Worm (Caenorhabditis elegans) whole organism, L4/young adult: ENCODE results near the gene F53B3.3.

Source experiments
- W03F9.2 ChIP-seq: fragments of 150-350 bp; optimal IDR thresholded peaks from 2 replicates; lab custom pipeline; 2014; ENCODE audit warnings: missing biosample characterization, missing genetic modification characterization
- dao-5 ChIP-seq: sonication (generic microtip); optimal IDR thresholded peaks from 2 replicates; lab custom pipeline; 2016; ENCODE audit warnings: missing genotype, missing genetic modification characterization, moderate library complexity, missing compliant biosample characterization
- him-1 ChIP-seq: sonication (generic microtip); optimal IDR thresholded peaks from 2 replicates; lab custom pipeline; 2016; ENCODE audit warnings: missing genotype, missing genetic modification reagents, missing genetic modification characterization, missing compliant biosample characterization

DNA sequence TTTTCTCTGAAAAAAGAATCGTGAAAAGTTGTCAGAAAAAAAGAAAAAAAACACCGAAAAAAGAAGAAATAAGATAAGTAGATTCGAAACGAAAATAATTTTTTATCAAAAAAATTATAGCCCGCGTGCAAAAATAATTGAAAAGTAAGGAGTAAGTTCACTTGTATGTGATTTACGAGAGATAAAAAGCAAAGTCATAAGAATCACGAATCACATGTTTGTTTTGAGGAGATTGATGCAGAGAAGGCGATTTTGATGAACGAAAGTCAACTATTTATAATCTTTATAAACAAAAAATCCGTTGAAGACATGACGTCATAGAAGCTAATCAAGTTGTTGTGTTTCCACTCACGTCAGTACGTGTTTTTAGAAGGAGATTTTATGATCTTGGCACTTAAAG, 30.6 kb downstream of the F53B3.3 start, which contains the start of gene Y71H10B.1:
- no peak for TF ChIP-seq dao-5
- TF ChIP-seq W03F9.2 (tag; lab: Kevin White, UChicago) = no peak
- TF ChIP-seq him-1 (tag; lab: Kevin White, UChicago) = no peak
